Fruit fly (Drosophila melanogaster): ENCODE results near the gene Bub1.

- no peak for TF ChIP-seq psq (optimal IDR thresholded peaks at IDR 0.05)
- TF ChIP-seq insv (optimal IDR thresholded peaks at IDR 0.05): no peak
- no peak for TF ChIP-seq Myc (optimal IDR thresholded peaks at IDR 0.05)
- TF ChIP-seq h (optimal IDR thresholded peaks at IDR 0.05): no peak
These were observed 8.2 kb upstream of the Bub1 start for dm6 chr2L:5270215-5271071.
